Fruit fly (Drosophila melanogaster): ENCODE results near the gene CG14422.

DNA sequence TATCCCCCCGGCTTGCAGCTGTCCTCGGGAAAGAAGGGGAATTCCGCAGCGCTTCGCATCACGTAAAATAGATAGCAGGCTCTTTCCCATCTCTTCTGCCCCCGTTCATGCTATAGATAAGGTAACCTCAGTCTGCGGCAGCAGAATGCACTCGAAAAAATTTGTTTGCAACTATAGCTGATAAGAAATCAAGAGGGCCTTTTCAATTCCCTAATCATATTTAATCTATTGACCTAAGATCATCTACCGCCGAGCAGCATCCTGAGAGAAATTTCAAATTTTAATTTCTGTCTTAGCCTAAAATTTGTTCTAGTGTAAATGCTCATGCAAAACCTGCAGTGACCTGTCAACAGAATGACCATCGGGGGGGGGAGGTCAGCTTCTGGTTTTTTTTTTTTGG is 13.5 kb downstream of the CG14422 start:
- TF ChIP-seq CTCF (optimal IDR thresholded peaks at IDR 0.05): no peak
- TF ChIP-seq CG8478 (optimal IDR thresholded peaks at IDR 0.05): no peak

Data from S2 (cell line).